Worm (Caenorhabditis elegans): ENCODE results near the gene ndab-2.

Gene ndab-2

DNA sequence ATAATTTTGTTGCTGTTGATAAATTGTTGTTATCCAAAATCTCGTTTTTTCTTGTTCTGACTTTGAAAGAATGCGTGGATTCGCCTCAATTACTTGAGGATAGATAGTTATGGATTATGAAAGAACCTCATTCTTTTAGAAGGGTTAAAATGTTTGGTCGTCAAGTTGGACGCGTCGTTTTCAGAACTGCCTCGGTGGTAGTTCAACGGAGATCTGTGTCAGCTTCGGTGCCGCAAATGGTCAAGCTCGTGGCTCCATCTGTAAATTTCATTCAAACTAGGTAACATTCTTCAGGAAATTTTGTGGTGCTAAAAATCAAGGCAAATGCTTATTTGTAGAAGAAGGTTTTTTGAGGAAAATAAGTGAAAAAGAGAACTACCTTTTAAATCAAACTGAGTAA is at the start of gene ndab-2:
Gene ndab-2 (plus strand): TSS at position 140 of the 400 bp plus-strand sequence.
- TF ChIP-seq pag-3 (tag; optimal IDR thresholded peaks at IDR 0.05; ENCODE audit: borderline replicate concordance) (no peak), rnt-1 (tag; optimal IDR thresholded peaks at IDR 0.05) (no peak), syd-9 (tag; optimal IDR thresholded peaks at IDR 0.05) (no peak), ahr-1 (tag; optimal IDR thresholded peaks at IDR 0.05) (no peak)

DNA sequence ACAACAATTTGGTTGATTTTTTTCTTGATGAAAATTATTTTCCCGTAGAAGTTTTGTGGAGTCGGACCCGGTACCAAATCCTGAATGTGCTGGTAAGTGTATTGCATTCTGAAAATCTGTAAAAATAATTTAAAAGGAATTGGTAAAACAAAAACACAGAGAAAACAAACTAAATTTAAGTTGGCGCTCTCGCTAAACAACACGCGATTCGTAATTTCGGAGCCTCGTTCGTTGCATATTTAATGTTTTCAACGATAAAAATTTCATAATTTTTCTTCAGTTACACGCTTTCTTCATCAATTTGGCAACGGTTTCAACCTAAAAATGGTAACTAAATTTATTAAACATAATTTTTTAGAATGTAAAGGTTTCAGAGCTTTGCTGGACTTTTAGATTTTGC is 47.0 kb upstream of the ndab-2 start, which contains the start of the genes pot-1 and ggtb-1:
Gene pot-1 (minus strand): TSS at position 120 of the 400 bp plus-strand sequence.
Gene ggtb-1 (plus strand): TSS at position 208 of the 400 bp plus-strand sequence.
- TF ChIP-seq dmd-4 (tag; optimal IDR thresholded peaks at IDR 0.05; ENCODE audit: borderline replicate concordance) (no peak), fax-1 (tag; optimal IDR thresholded peaks at IDR 0.05) (no peak), pag-3 (tag; optimal IDR thresholded peaks at IDR 0.05; ENCODE audit: borderline replicate concordance) (no peak), dve-1 (tag; optimal IDR thresholded peaks at IDR 0.05) (no peak)

DNA sequence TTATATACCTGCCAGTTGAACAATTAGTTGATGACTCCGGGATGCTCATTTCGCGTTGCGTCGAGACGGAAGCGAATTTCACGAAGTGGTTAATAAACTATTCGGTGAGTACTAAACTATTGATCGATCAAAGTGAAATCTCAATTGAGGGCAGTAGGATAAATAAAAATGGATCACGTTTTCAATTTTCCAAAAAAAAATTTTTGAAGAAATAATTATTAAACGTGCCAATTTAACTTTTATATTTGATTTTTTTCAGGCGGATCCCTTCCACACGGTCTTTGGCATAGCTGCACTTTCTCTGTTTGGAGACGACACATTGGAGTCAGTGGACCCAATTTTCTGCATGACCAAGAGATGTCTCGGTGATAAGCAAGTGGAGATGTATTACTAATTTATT is 44.5 kb upstream of the ndab-2 start, which contains the start of gene B0280.17:
Gene B0280.17 (minus strand): TSS at position 101 of the 400 bp plus-strand sequence.
- no peak for TF ChIP-seq pat-9 (tag; optimal IDR thresholded peaks at IDR 0.05)
- TF ChIP-seq mec-3 (tag; optimal IDR thresholded peaks at IDR 0.05; ENCODE audit: borderline replicate concordance), result no peak
- no peak for TF ChIP-seq ceh-6 (GFP tag; optimal IDR thresholded peaks at IDR 0.05)
- no peak for TF ChIP-seq gmeb-2 (tag; optimal IDR thresholded peaks at IDR 0.05)
- no peak for TF ChIP-seq tbx-2 (tag; optimal IDR thresholded peaks at IDR 0.05)
- TF ChIP-seq dmd-4 (tag; optimal IDR thresholded peaks at IDR 0.05; ENCODE audit: borderline replicate concordance), result no peak
- TF ChIP-seq ceh-31 (tag; optimal IDR thresholded peaks at IDR 0.05), result no peak
- TF ChIP-seq Y22D7AL.16 (tag; optimal IDR thresholded peaks at IDR 0.05), result no peak
- no peak for TF ChIP-seq C38D4.7 (GFP tag; optimal IDR thresholded peaks at IDR 0.05)
- no peak for TF ChIP-seq ceh-14 (tag; optimal IDR thresholded peaks at IDR 0.05)
- no peak for TF ChIP-seq ttx-3 (tag; optimal IDR thresholded peaks at IDR 0.05)
- TF ChIP-seq dve-1 (tag; optimal IDR thresholded peaks at IDR 0.05), result no peak
- TF ChIP-seq madf-2 (tag; optimal IDR thresholded peaks at IDR 0.05), result no peak
- TF ChIP-seq elt-4 (tag; optimal IDR thresholded peaks at IDR 0.05), result no peak
- no peak for TF ChIP-seq elt-2 (tag; optimal IDR thresholded peaks at IDR 0.05)

DNA sequence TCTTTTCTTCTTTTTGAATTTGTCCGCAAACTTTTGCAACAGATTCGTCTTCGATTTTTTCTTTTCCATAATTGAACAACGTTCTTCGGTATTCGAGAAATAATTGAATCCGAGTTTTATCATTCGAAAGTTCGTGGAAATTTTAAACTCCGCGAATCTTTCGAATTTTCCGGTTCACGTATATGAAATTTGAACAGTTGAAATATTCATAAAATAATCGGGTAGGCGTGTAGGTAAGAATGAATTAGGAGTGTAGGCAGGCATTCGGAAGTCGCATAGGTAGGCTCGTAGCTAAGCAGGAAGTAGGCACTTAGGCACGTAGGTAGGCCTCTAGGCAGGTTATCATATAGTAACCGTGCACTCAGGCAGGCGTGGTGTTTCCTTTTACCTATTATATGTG is 42.4 kb upstream of the ndab-2 start, which contains the start of gene B0280.11:
Gene B0280.11 (minus strand): TSS at position 101 of the 400 bp plus-strand sequence.
- TF ChIP-seq lin-11 (tag; optimal IDR thresholded peaks at IDR 0.05) (no peak), K02D7.2 (tag; optimal IDR thresholded peaks at IDR 0.05) (no peak), hlh-15 (tag; optimal IDR thresholded peaks at IDR 0.05) (no peak), ceh-22 (tag; optimal IDR thresholded peaks at IDR 0.05) (no peak), tbx-7 (tag; optimal IDR thresholded peaks at IDR 0.05) (no peak), ceh-18 (tag; optimal IDR thresholded peaks at IDR 0.05) (no peak), fkh-6 (tag; optimal IDR thresholded peaks at IDR 0.05) (no peak), hlh-13 (GFP tag; optimal IDR thresholded peaks at IDR 0.05) (no peak), unc-86 (tag; optimal IDR thresholded peaks at IDR 0.05) (no peak), npax-4 (tag; optimal IDR thresholded peaks at IDR 0.05) (no peak), ttx-3 (tag; optimal IDR thresholded peaks at IDR 0.05) (no peak), ama-1 (optimal IDR thresholded peaks at IDR 0.05) (no peak), pha-2 (tag; optimal IDR thresholded peaks at IDR 0.05) (no peak), sox-4 (tag; optimal IDR thresholded peaks at IDR 0.05) (no peak)

DNA sequence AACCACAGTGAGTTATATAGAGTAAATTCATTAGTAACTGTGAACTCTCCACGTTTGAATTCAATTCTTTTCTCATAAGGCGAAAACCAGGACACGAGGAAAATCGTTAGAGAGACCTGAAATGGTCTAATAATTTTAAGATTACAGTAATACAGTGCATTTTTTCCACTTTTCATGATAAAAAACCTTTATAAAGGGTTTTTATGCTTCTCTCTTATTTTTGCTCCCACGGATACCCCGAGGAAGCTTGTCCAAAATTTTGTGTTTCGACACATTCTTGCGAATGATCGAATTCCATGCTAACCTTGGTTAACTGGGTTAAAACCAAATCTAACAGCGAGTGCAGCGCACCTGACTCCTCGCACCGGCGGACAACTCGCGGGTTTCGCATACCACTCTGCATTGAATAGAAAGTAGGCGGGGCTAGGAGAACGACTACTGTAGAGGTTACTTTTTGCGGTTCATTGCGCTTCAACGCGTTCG is 40.3 kb upstream of the ndab-2 start:
- TF ChIP-seq ama-1 (optimal IDR thresholded peaks at IDR 0.05), result peak; percentile 58
- peak; percentile 59 for TF ChIP-seq hlh-30 (tag; optimal IDR thresholded peaks at IDR 0.05; ENCODE audit: insufficient read depth)
- no peak for TF ChIP-seq C08G9.2 (tag; optimal IDR thresholded peaks at IDR 0.05)
- TF ChIP-seq ref-2 (tag; optimal IDR thresholded peaks at IDR 0.05), result peak; percentile 13
- no peak for TF ChIP-seq ceh-22 (tag; optimal IDR thresholded peaks at IDR 0.05)
